Worm (Caenorhabditis elegans) whole organism, L4 larva: ENCODE data around the gene srt-69.

Experiments
- T26A8.4 ChIP-seq: fragments of 200-800 bp; sonication (Bioruptor generic); IDR thresholded peaks from 2 replicates; pipeline ENCODE4 v1.3.6; 2022; ENCODE audit warnings: missing genetic modification characterization, missing compliant biosample characterization
- ZK337.2 ChIP-seq: fragments of 200-800 bp; sonication (Bioruptor generic); IDR thresholded peaks from 2 replicates; pipeline ENCODE4 v1.3.6; 2022; ENCODE audit warnings: missing genetic modification reagents, missing genetic modification characterization, missing compliant biosample characterization
- aha-1 ChIP-seq: fragments of 150-350 bp; peaks from one replicate; lab custom pipeline; 2014; ENCODE audit warnings: missing biosample characterization, missing genetic modification characterization
- daf-12 ChIP-seq: fragments of 150-350 bp; optimal IDR thresholded peaks from 2 replicates; lab custom pipeline; 2014; ENCODE audit warnings: missing biosample characterization, missing genetic modification reagents, missing genetic modification characterization
- dve-1 ChIP-seq: sonication (generic microtip); optimal IDR thresholded peaks from 2 replicates; lab custom pipeline; 2017; ENCODE audit warnings: antibody characterized with exemption, mild to moderate bottlenecking, missing genetic modification characterization, missing compliant biosample characterization; ENCODE audit not compliant: insufficient read depth
- pqm-1 ChIP-seq: sonication (generic microtip); optimal IDR thresholded peaks from 2 replicates; lab custom pipeline; 2017; ENCODE audit warnings: missing biosample characterization, missing genetic modification characterization
- skn-1 ChIP-seq: fragments of 150-350 bp; optimal IDR thresholded peaks from 2 replicates; lab custom pipeline; 2014; ENCODE audit warnings: missing biosample characterization, missing genetic modification characterization
- tra-1 ChIP-seq: fragments of 200-800 bp; sonication (Bioruptor generic); IDR thresholded peaks from 2 replicates; pipeline ENCODE4 v1.3.6; 2022; ENCODE audit warnings: missing genetic modification reagents, missing genetic modification characterization, missing compliant biosample characterization

DNA sequence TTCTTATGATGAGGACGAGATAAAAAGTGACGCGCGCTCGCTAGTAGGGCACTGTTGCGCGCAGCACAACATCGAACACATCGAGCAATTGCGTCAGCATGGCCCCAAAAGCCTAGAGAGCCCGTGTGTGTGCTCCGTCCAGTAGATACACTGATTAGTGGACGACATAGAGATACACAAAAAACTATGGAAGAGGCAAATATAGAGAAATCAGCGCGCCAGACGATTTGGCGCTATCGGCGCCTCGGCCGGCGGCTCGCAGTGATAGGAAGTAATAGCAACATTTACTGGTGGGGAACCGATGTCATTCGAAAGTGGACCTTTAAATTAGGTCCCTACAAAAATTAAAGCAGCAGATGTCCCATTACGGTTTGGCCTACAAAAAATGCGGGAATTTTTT is 37.0 kb downstream of the srt-69 start:
- TF ChIP-seq T26A8.4 (GFP tag; lab: Robert Waterston, UW) (no peak), daf-12 (tag; lab: Kevin White, UChicago) (no peak), ZK337.2 (GFP tag; lab: Robert Waterston, UW) (no peak), skn-1 (tag; lab: Kevin White, UChicago) (no peak), aha-1 (no peak), pqm-1 (tag; lab: Kevin White, UChicago) (no peak), tra-1 (GFP tag; lab: Robert Waterston, UW) (no peak), dve-1 (tag; lab: Kevin White, UChicago) (no peak)
